Worm (Caenorhabditis elegans): ENCODE data around the gene str-151.
"Not testable (repeated sequence)": the region's sequence is repeated elsewhere in the genome, so short reads cannot be mapped to it uniquely, and the experiment has no call there.

Gene str-151

ce11 chrV:16537908-16538446, 38.0 kb upstream of the str-151 start, which contains the start of gene Y32B12B.2 (continued):
- TF ChIP-seq aha-1 (tag) (peak; percentile 3), dpl-1 (GFP tag; optimal IDR thresholded peaks at IDR 0.05) (peak; percentile 80), php-3 (GFP tag; IDR thresholded peaks at IDR 0.05) (peak; percentile 12; the same call in 1 of the 2 replicates), ceh-20 (GFP tag; IDR thresholded peaks at IDR 0.05) (0 out of 2 replicates have a peak, but pooled peaks have one; percentile 9)

ce11 chrV:16539666-16540065, 36.3 kb upstream of the str-151 start:
- TF ChIP-seq lsy-2 (tag; optimal IDR thresholded peaks at IDR 0.05) (no peak), dpl-1 (GFP tag; optimal IDR thresholded peaks at IDR 0.05) (no peak), unc-130 (GFP tag; optimal IDR thresholded peaks at IDR 0.05) (no peak)

ce11 chrV:16540657-16541056, 35.3 kb upstream of the str-151 start:
- no peak for TF ChIP-seq jun-1 (tag; optimal IDR thresholded peaks at IDR 0.05)
- TF ChIP-seq lin-38 (GFP tag; IDR thresholded peaks at IDR 0.05), result 0 out of 2 replicates have a peak, but pooled peaks have one; percentile 19
- no peak for TF ChIP-seq D1046.2 (GFP tag; IDR thresholded peaks at IDR 0.05)

- 0 out of 2 replicates have a peak, but pooled peaks have one; percentile 19 for TF ChIP-seq pha-4 (GFP tag; IDR thresholded peaks at IDR 0.05)
- not testable (repeated sequence) for TF ChIP-seq pha-4 (tag; optimal IDR thresholded peaks at IDR 0.05)
Measured at ce11 chrV:16548013-16548655, 27.9 kb upstream of the str-151 start.

- TF ChIP-seq ceh-28 (tag; optimal IDR thresholded peaks at IDR 0.05), result no peak
- TF ChIP-seq nhr-28 (tag; optimal IDR thresholded peaks at IDR 0.05), result no peak
- TF ChIP-seq nhr-25 (tag; optimal IDR thresholded peaks at IDR 0.05; ENCODE audit: borderline replicate concordance, insufficient read depth), result no peak
- no peak for TF ChIP-seq R02D3.7 (tag; optimal IDR thresholded peaks at IDR 0.05)
- no peak for TF ChIP-seq F49E8.2 (tag; optimal IDR thresholded peaks at IDR 0.05; ENCODE audit: borderline replicate concordance)
- no peak for TF ChIP-seq nhr-42 (GFP tag; IDR thresholded peaks at IDR 0.05)
- no peak for TF ChIP-seq mdt-29 (GFP tag; IDR thresholded peaks at IDR 0.05)
- TF ChIP-seq T26A8.4 (GFP tag; IDR thresholded peaks at IDR 0.05), result no peak
- TF ChIP-seq mes-2 (tag; optimal IDR thresholded peaks at IDR 0.05; ENCODE audit: poor library complexity, severe bottlenecking), result no peak
- no peak for TF ChIP-seq ceh-32 (tag; optimal IDR thresholded peaks at IDR 0.05; ENCODE audit: poor library complexity)
- TF ChIP-seq T20F7.1 (GFP tag; optimal IDR thresholded peaks at IDR 0.05), result no peak
- no peak for TF ChIP-seq spr-1 (tag; optimal IDR thresholded peaks at IDR 0.05)
- no peak for TF ChIP-seq ama-1 (optimal IDR thresholded peaks at IDR 0.05)
- no peak for TF ChIP-seq set-16 (GFP tag; IDR thresholded peaks at IDR 0.05)
- no peak for TF ChIP-seq tag-97 (GFP tag; IDR thresholded peaks at IDR 0.05)
Measured at ce11 chrV:16550680-16551079, 25.3 kb upstream of the str-151 start, which contains the start of gene srbc-65. Gene srbc-65 (plus strand): TSS chrV:16550980.

- 0 out of 2 replicates have a peak, but pooled peaks have one; percentile 4 for TF ChIP-seq egl-43 (GFP tag; IDR thresholded peaks at IDR 0.05)
- no peak for TF ChIP-seq nhr-237 (tag; optimal IDR thresholded peaks at IDR 0.05)
- no peak for TF ChIP-seq php-3 (GFP tag; IDR thresholded peaks at IDR 0.05)
- TF ChIP-seq mes-2 (tag; optimal IDR thresholded peaks at IDR 0.05; ENCODE audit: poor library complexity, severe bottlenecking), result peak; percentile 72
- TF ChIP-seq vab-7 (GFP tag; IDR thresholded peaks at IDR 0.05), result 0 out of 2 replicates have a peak, but pooled peaks have one; percentile 6
- TF ChIP-seq set-16 (GFP tag; IDR thresholded peaks at IDR 0.05), result 0 out of 2 replicates have a peak, but pooled peaks have one; percentile 17
- no peak for TF ChIP-seq hmg-1.1 (GFP tag; IDR thresholded peaks at IDR 0.05)
Measured at ce11 chrV:16552929-16553328, 23.1 kb upstream of the str-151 start, which contains the start of gene Y32B12B.4. Gene Y32B12B.4 (plus strand): TSS chrV:16553327.

Data from whole organism, L4 larva.